Worm (Caenorhabditis elegans): ENCODE results near the gene cyd-1.

ce11 chrII:12935259-12935658, 45.1 kb upstream of the cyd-1 start, which contains the start of gene lips-9:
- TF ChIP-seq rec-8 (tag; optimal IDR thresholded peaks at IDR 0.05) (no peak), ama-1 (optimal IDR thresholded peaks at IDR 0.05) (no peak), ama-1 (GFP tag; optimal IDR thresholded peaks at IDR 0.05) (no peak), snpc-4 (GFP tag; optimal IDR thresholded peaks at IDR 0.05) (no peak), snpc-4 (tag; optimal IDR thresholded peaks at IDR 0.05) (no peak), nfya-2 (GFP tag; IDR thresholded peaks at IDR 0.05) (no peak), pha-4 (tag; optimal IDR thresholded peaks at IDR 0.05) (no peak), madf-3 (GFP tag; IDR thresholded peaks at IDR 0.05) (no peak), unc-62 (GFP tag; optimal IDR thresholded peaks at IDR 0.05) (no peak), lag-1 (GFP tag; IDR thresholded peaks at IDR 0.05) (no peak), madf-8 (GFP tag; conservative IDR thresholded peaks at IDR 0.05) (no peak), F23B12.7 (tag; optimal IDR thresholded peaks at IDR 0.05; ENCODE audit: insufficient read depth) (no peak), egl-18 (GFP tag; IDR thresholded peaks at IDR 0.05) (no peak), die-1 (tag; optimal IDR thresholded peaks at IDR 0.05) (no peak), ceh-79 (tag; optimal IDR thresholded peaks at IDR 0.05) (no peak)

Measured in whole organism, young adult.